Worm (Caenorhabditis elegans) whole organism, late embryonic: ENCODE results near the gene cpt-1.

Experiments
- C38D4.7 ChIP-seq: fragments of 200-800 bp; sonication (Bioruptor generic); optimal IDR thresholded peaks from 2 replicates; lab custom pipeline; 2018; ENCODE audit warnings: mild to moderate bottlenecking, missing genetic modification characterization, moderate library complexity, missing compliant biosample characterization
- F13H6.1 ChIP-seq: sonication (generic microtip); optimal IDR thresholded peaks from 2 replicates; lab custom pipeline; 2016; ENCODE audit warnings: missing genetic modification characterization, missing compliant biosample characterization
- K09A11.1 ChIP-seq: sonication (generic microtip); optimal IDR thresholded peaks from 2 replicates; lab custom pipeline; 2017; ENCODE audit warnings: antibody characterized with exemption, mild to moderate bottlenecking, missing genetic modification characterization, missing compliant biosample characterization; ENCODE audit not compliant: insufficient read depth
- ama-1 ChIP-seq: fragments of 150-350 bp; optimal IDR thresholded peaks from 2 replicates; lab custom pipeline; 2014
- ceh-14 ChIP-seq: sonication (generic microtip); optimal IDR thresholded peaks from 2 replicates; lab custom pipeline; 2016; ENCODE audit warnings: missing genotype, missing genetic modification characterization, missing compliant biosample characterization
- ceh-18 ChIP-seq: sonication (generic microtip); optimal IDR thresholded peaks from 2 replicates; lab custom pipeline; 2016; ENCODE audit warnings: missing genetic modification characterization, missing compliant biosample characterization
- ceh-2 ChIP-seq: sonication (generic microtip); optimal IDR thresholded peaks from 2 replicates; lab custom pipeline; 2016; ENCODE audit warnings: missing genotype, missing genetic modification characterization, missing compliant biosample characterization
- ceh-31 ChIP-seq: sonication (generic microtip); optimal IDR thresholded peaks from 2 replicates; lab custom pipeline; 2016; ENCODE audit warnings: missing genetic modification characterization, missing compliant biosample characterization
- ceh-48 ChIP-seq: sonication (generic microtip); optimal IDR thresholded peaks from 2 replicates; lab custom pipeline; 2016; ENCODE audit warnings: missing genetic modification characterization, inconsistent platforms, missing compliant biosample characterization
- dve-1 ChIP-seq: sonication (generic microtip); optimal IDR thresholded peaks from 2 replicates; lab custom pipeline; 2017; ENCODE audit warnings: antibody characterized with exemption, mild to moderate bottlenecking, missing genetic modification characterization, missing compliant biosample characterization
- elt-2 ChIP-seq: sonication (generic microtip); optimal IDR thresholded peaks from 2 replicates; lab custom pipeline; 2016; ENCODE audit warnings: missing genetic modification reagents, missing genetic modification characterization, missing compliant biosample characterization
- elt-4 ChIP-seq: sonication (generic microtip); optimal IDR thresholded peaks from 2 replicates; lab custom pipeline; 2016; ENCODE audit warnings: missing genetic modification characterization, missing compliant biosample characterization
- hlh-30 ChIP-seq: sonication (generic microtip); optimal IDR thresholded peaks from 2 replicates; lab custom pipeline; 2017; ENCODE audit warnings: antibody characterized with exemption, missing genetic modification characterization, missing compliant biosample characterization; ENCODE audit not compliant: insufficient read depth
- hlh-6 ChIP-seq: sonication (generic microtip); optimal IDR thresholded peaks from 2 replicates; lab custom pipeline; 2016; ENCODE audit warnings: missing genotype, missing genetic modification characterization, missing compliant biosample characterization
- lin-11 ChIP-seq: fragments of 200-800 bp; sonication (Bioruptor generic); optimal IDR thresholded peaks from 2 replicates; lab custom pipeline; 2018; ENCODE audit warnings: mild to moderate bottlenecking, missing genetic modification characterization, missing compliant biosample characterization
- madf-2 ChIP-seq: sonication (generic microtip); optimal IDR thresholded peaks from 2 replicates; lab custom pipeline; 2017; ENCODE audit warnings: missing genetic modification characterization, missing compliant biosample characterization
- nfya-1 ChIP-seq: sonication (generic microtip); optimal IDR thresholded peaks from 2 replicates; lab custom pipeline; 2017; ENCODE audit warnings: missing genetic modification characterization, mild to moderate bottlenecking, missing compliant biosample characterization, antibody characterized with exemption, moderate library complexity
- odd-2 ChIP-seq: sonication (generic microtip); optimal IDR thresholded peaks from 2 replicates; lab custom pipeline; 2017; ENCODE audit warnings: antibody characterized with exemption, mild to moderate bottlenecking, missing genetic modification characterization, missing compliant biosample characterization
- pax-1 ChIP-seq: fragments of 150-350 bp; optimal IDR thresholded peaks from 2 replicates; lab custom pipeline; 2014; ENCODE audit warnings: missing biosample characterization, missing genetic modification characterization
- pha-4 ChIP-seq: fragments of 150-350 bp; optimal IDR thresholded peaks from 2 replicates; lab custom pipeline; 2018; ENCODE audit warnings: missing biosample characterization, missing genetic modification reagents, missing genetic modification characterization
- pqm-1 ChIP-seq: sonication (generic microtip); optimal IDR thresholded peaks from 2 replicates; lab custom pipeline; 2016; ENCODE audit warnings: missing genetic modification characterization, missing compliant biosample characterization
- ref-2 ChIP-seq: sonication (generic microtip); optimal IDR thresholded peaks from 2 replicates; lab custom pipeline; 2016; ENCODE audit warnings: missing genetic modification characterization, missing compliant biosample characterization
- rnt-1 ChIP-seq: sonication (generic microtip); optimal IDR thresholded peaks from 2 replicates; lab custom pipeline; 2016; ENCODE audit warnings: missing genetic modification characterization, missing compliant biosample characterization
- sox-2 ChIP-seq: fragments of 200-800 bp; sonication (Bioruptor generic); IDR thresholded peaks from 2 replicates; pipeline ENCODE4 v1.3.6; 2022; ENCODE audit warnings: missing genetic modification reagents, missing genetic modification characterization, missing compliant biosample characterization
- tbx-2 ChIP-seq: sonication (generic microtip); optimal IDR thresholded peaks from 2 replicates; lab custom pipeline; 2016; ENCODE audit warnings: missing genetic modification characterization, missing compliant biosample characterization
- tbx-7 ChIP-seq: sonication (generic microtip); optimal IDR thresholded peaks from 2 replicates; lab custom pipeline; 2016; ENCODE audit warnings: missing genotype, missing genetic modification characterization, missing compliant biosample characterization
- ttx-3 ChIP-seq: sonication (generic microtip); optimal IDR thresholded peaks from 2 replicates; lab custom pipeline; 2016; ENCODE audit warnings: missing genetic modification reagents, missing genetic modification characterization, missing compliant biosample characterization
- unc-42 ChIP-seq: sonication (generic microtip); optimal IDR thresholded peaks from 2 replicates; lab custom pipeline; 2016; ENCODE audit warnings: missing genotype, missing genetic modification characterization, missing compliant biosample characterization
- unc-55 ChIP-seq: sonication (generic microtip); optimal IDR thresholded peaks from 2 replicates; lab custom pipeline; 2017; ENCODE audit warnings: missing biosample characterization, missing genetic modification reagents, missing genetic modification characterization

The cpt-1 gene

ce11 chrII:12798814-12799213, 2.6 kb upstream of the cpt-1 start:
- peak; percentile 55 for TF ChIP-seq rnt-1
- TF ChIP-seq pqm-1 (tag; lab: Kevin White, UChicago): peak; percentile 10
- peak; percentile 38 for TF ChIP-seq nfya-1 (tag; lab: Kevin White, UChicago)
- TF ChIP-seq dve-1: no peak
- peak; percentile 66 for TF ChIP-seq ceh-18 (tag; lab: Kevin White, UChicago)
- peak; percentile 7 for TF ChIP-seq odd-2
- peak; percentile 77 for TF ChIP-seq hlh-6 (tag; lab: Kevin White, UChicago)
- TF ChIP-seq madf-2: peak; percentile 34
- TF ChIP-seq ceh-14 (tag; lab: Kevin White, UChicago): peak; percentile 21
- TF ChIP-seq pax-1 (tag; lab: Kevin White, UChicago): no peak
- TF ChIP-seq ref-2 (tag; lab: Kevin White, UChicago): peak; percentile 63
- peak; percentile 40 for TF ChIP-seq ceh-31 (tag; lab: Kevin White, UChicago)
- TF ChIP-seq elt-2: peak; percentile 72
- peak; percentile 13 for TF ChIP-seq unc-55 (GFP tag; lab: Kevin White, UChicago)
- peak; percentile 90 for TF ChIP-seq hlh-30 (tag; lab: Kevin White, UChicago)
- TF ChIP-seq tbx-2: peak; percentile 71
- TF ChIP-seq F13H6.1 (tag; lab: Kevin White, UChicago): no peak
- no peak for TF ChIP-seq pha-4 (tag; lab: Kevin White, UChicago)
- TF ChIP-seq, all 69 proteins: peak for 14

ce11 chrII:12797211-12797794, 1.1 kb upstream of the cpt-1 start:
- TF ChIP-seq hlh-6 (tag; lab: Kevin White, UChicago) (peak; percentile 31), tbx-2 (no peak), nfya-1 (tag; lab: Kevin White, UChicago) (peak; percentile 5), unc-42 (peak; percentile 30), K09A11.1 (tag; lab: Kevin White, UChicago) (no peak), ceh-2 (no peak)

ce11 chrII:12795188-12795587, 1.1 kb downstream of the cpt-1 start:
- TF ChIP-seq pqm-1 (tag; lab: Kevin White, UChicago) (no peak), hlh-6 (tag; lab: Kevin White, UChicago) (peak; percentile 20), sox-2 (GFP tag; lab: Robert Waterston, UW) (no peak)
- TF ChIP-seq, all 69 proteins: peak for 1

ce11 chrII:12790392-12790791, 5.9 kb downstream of the cpt-1 start:
- TF ChIP-seq ama-1 (lab: Kevin White, UChicago) (no peak), dve-1 (no peak), nfya-1 (tag; lab: Kevin White, UChicago) (peak; percentile 97)

- peak; percentile 28 for TF ChIP-seq hlh-6 (tag; lab: Kevin White, UChicago)
- TF ChIP-seq tbx-7: no peak
Measured at ce11 chrII:12789497-12789896, 6.8 kb downstream of the cpt-1 start.

- TF ChIP-seq pqm-1 (tag; lab: Kevin White, UChicago): no peak
- no peak for TF ChIP-seq lin-11 (tag; lab: Kevin White, UChicago)
- peak; percentile 29 for TF ChIP-seq C38D4.7 (GFP tag; lab: Kevin White, UChicago)
- TF ChIP-seq hlh-6 (tag; lab: Kevin White, UChicago): peak; percentile 30
- TF ChIP-seq ceh-48 (tag; lab: Kevin White, UChicago): no peak
- TF ChIP-seq elt-4 (tag; lab: Kevin White, UChicago): no peak
- no peak for TF ChIP-seq ttx-3 (tag; lab: Kevin White, UChicago)
- TF ChIP-seq odd-2: no peak
- TF ChIP-seq, all 69 proteins: peak for 2
Measured at ce11 chrII:12787831-12788248, 8.4 kb downstream of the cpt-1 start, which contains the start of gene alkb-7. Gene alkb-7, minus strand, starts transcription at chrII:12788153.
